Worm (Caenorhabditis elegans): ENCODE results near the gene Y42H9AR.5.

- TF ChIP-seq ztf-29 (GFP tag; IDR thresholded peaks at IDR 0.05): no peak
- TF ChIP-seq ztf-23 (GFP tag; IDR thresholded peaks at IDR 0.05): no peak
- TF ChIP-seq klf-2 (GFP tag; conservative IDR thresholded peaks at IDR 0.05): no peak
- no peak for TF ChIP-seq flt-1 (GFP tag; IDR thresholded peaks at IDR 0.05)
- TF ChIP-seq tab-1 (GFP tag; IDR thresholded peaks at IDR 0.05): no peak
- no peak for TF ChIP-seq cog-1 (tag; optimal IDR thresholded peaks at IDR 0.05)
- TF ChIP-seq med-1 (GFP tag; optimal IDR thresholded peaks at IDR 0.05; ENCODE audit: insufficient read depth): no peak
These were observed 2.8 kb downstream of the Y42H9AR.5 start for ce11 chrIV:8105083-8105482.
